Fruit fly (Drosophila melanogaster) whole organism, pupa: ENCODE data around the gene CG8677.

Source experiments
- CG13204 ChIP-seq: fragments of 200-800 bp; sonication (Bioruptor generic); optimal IDR thresholded peaks from 2 replicates; lab custom pipeline; 2018; ENCODE audit warnings: missing biosample characterization, mild to moderate bottlenecking, missing genetic modification characterization, moderate library complexity
- CG15710 ChIP-seq: fragments of 200-800 bp; sonication (Bioruptor generic); optimal IDR thresholded peaks from 2 replicates; lab custom pipeline; 2018; ENCODE audit warnings: missing biosample characterization, mild to moderate bottlenecking, missing genetic modification characterization, moderate library complexity
- CG17806 ChIP-seq: fragments of 200-800 bp; sonication (Bioruptor generic); optimal IDR thresholded peaks from 2 replicates; lab custom pipeline; 2018; ENCODE audit warnings: missing biosample characterization, mild to moderate bottlenecking, missing genetic modification characterization, moderate library complexity
- CG32121 ChIP-seq: fragments of 200-800 bp; sonication (Bioruptor generic); IDR thresholded peaks from 2 replicates; pipeline ENCODE4 v1.3.6; 2022; ENCODE audit warnings: missing biosample characterization, missing genetic modification characterization
- CG34367 ChIP-seq: fragments of 200-800 bp; sonication (Bioruptor generic); optimal IDR thresholded peaks from 2 replicates; lab custom pipeline; 2018; ENCODE audit warnings: missing biosample characterization, mild to moderate bottlenecking, missing genetic modification characterization
- CG8159 ChIP-seq: fragments of 200-800 bp; sonication (Bioruptor generic); optimal IDR thresholded peaks from 3 replicates; lab custom pipeline; 2018; ENCODE audit warnings: missing biosample characterization, mild to moderate bottlenecking, missing genetic modification characterization, moderate library complexity
- CG8301 ChIP-seq: fragments of 200-800 bp; sonication (Bioruptor generic); optimal IDR thresholded peaks from 2 replicates; lab custom pipeline; 2018; ENCODE audit warnings: missing biosample characterization, mild to moderate bottlenecking, missing genetic modification characterization
- CG9948 ChIP-seq: fragments of 200-800 bp; sonication (Bioruptor generic); optimal IDR thresholded peaks from 2 replicates; lab custom pipeline; 2018; ENCODE audit warnings: missing biosample characterization, mild to moderate bottlenecking, missing genetic modification characterization, moderate library complexity
- D1 ChIP-seq: fragments of 200-800 bp; sonication (Bioruptor generic); optimal IDR thresholded peaks from 2 replicates; lab custom pipeline; 2018; ENCODE audit warnings: missing biosample characterization, mild to moderate bottlenecking, missing genetic modification characterization, moderate library complexity
- EcR ChIP-seq: fragments of 200-800 bp; sonication (Bioruptor generic); optimal IDR thresholded peaks from 3 replicates; lab custom pipeline; 2019; ENCODE audit warnings: missing biosample characterization, missing genetic modification characterization, mild to moderate bottlenecking, moderate library complexity, missing genetic modification reagents
- Ets98B ChIP-seq: fragments of 200-800 bp; sonication (Bioruptor generic); IDR thresholded peaks from 2 replicates; pipeline ENCODE4 v1.3.6; 2022; ENCODE audit warnings: missing biosample characterization, missing genetic modification characterization
- Pif1A ChIP-seq: fragments of 200-800 bp; sonication (Bioruptor generic); optimal IDR thresholded peaks from 3 replicates; lab custom pipeline; 2016; ENCODE audit warnings: missing biosample characterization, missing genetic modification characterization
- Pif1B ChIP-seq: fragments of 200-800 bp; sonication (Bioruptor generic); optimal IDR thresholded peaks from 3 replicates; lab custom pipeline; 2016; ENCODE audit warnings: missing biosample characterization, missing genetic modification characterization
- Snoo ChIP-seq: fragments of 200-800 bp; sonication (Bioruptor generic); optimal IDR thresholded peaks from 3 replicates; lab custom pipeline; 2017; ENCODE audit warnings: missing biosample characterization, mild to moderate bottlenecking, missing genetic modification characterization, inconsistent platforms
- fd96Ca ChIP-seq: fragments of 200-800 bp; sonication (Bioruptor generic); IDR thresholded peaks from 3 replicates; pipeline ENCODE4 v1.3.6; 2022; ENCODE audit warnings: missing biosample characterization, missing genetic modification characterization
- gl ChIP-seq: fragments of 200-800 bp; sonication (Bioruptor generic); optimal IDR thresholded peaks from 2 replicates; lab custom pipeline; 2018; ENCODE audit warnings: missing biosample characterization, mild to moderate bottlenecking, missing genetic modification characterization
- rn ChIP-seq: fragments of 200-800 bp; sonication (Bioruptor generic); IDR thresholded peaks from 2 replicates; pipeline ENCODE4 v1.3.6; 2022; ENCODE audit warnings: missing biosample characterization, missing genetic modification characterization

CG8677 gene

dm6 chr2L:21260869-21261268, 39.8 kb downstream of the CG8677 start:
- TF ChIP-seq CG17806 (peak; percentile 37), CG9948 (tag; lab: Kevin White, UChicago) (peak; percentile 8), EcR (GFP tag; lab: Kevin White, UChicago) (no peak), D1 (peak; percentile 66), CG13204 (no peak), rn (GFP tag; lab: Robert Waterston, UW) (no peak), CG32121 (GFP tag; lab: Robert Waterston, UW) (peak; percentile 49; the same call in 1 of the 2 replicates), CG8301 (tag; lab: Kevin White, UChicago) (peak; percentile 29), Pif1A (GFP tag; lab: Kevin White, UChicago) (peak; percentile 13), CG15710 (no peak), CG8159 (tag; lab: Kevin White, UChicago) (no peak)

- TF ChIP-seq CG32121 (GFP tag; lab: Robert Waterston, UW) = peak; percentile 14; the same call in 1 of the 2 replicates
- no peak for TF ChIP-seq Snoo (tag; lab: Kevin White, UChicago)
Measured at dm6 chr2L:21262832-21263231, 41.7 kb downstream of the CG8677 start, which contains the start of gene CG8671. Gene CG8671 (plus strand): TSS chr2L:21262956.

DNA sequence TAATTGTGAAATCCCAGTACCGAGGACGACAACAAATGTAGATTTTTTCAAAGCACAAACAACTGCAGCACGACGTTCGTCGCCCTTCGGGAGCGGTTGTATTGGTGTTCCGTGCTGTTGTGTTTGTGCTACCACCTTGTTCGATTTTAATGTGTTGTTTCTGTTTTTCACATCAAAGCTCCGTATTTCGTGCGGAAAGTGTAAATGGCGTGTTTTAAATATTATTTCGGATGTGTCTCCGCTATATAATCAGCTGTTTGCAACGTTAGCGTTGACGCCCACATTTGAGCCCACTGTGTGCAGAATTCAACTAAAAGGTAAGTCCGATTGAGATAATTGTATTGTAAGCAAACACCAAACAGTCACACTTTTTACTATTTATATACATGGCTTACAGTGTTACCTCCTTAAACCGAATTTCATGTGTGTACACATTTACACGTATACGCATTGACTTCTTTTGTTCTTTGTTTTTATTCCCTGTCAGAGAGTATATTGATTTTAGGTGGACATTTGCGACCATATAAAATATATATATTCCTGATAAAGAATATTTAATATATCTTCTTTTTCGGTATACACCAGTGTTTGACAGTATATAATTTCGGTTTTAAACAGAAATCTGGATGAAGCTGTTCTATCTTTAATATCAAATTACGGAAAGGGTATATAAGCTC, 42.5 kb downstream of the CG8677 start:
- peak; percentile 25 for TF ChIP-seq CG8301 (tag; lab: Kevin White, UChicago)
- TF ChIP-seq Pif1B (GFP tag; lab: Kevin White, UChicago) = peak; percentile 63
- TF ChIP-seq Pif1A (GFP tag; lab: Kevin White, UChicago) = peak; percentile 18
- TF ChIP-seq CG17806 = peak; percentile 4
- TF ChIP-seq Ets98B (GFP tag; lab: Robert Waterston, UW) = no peak
- peak; percentile 36 for TF ChIP-seq CG9948 (tag; lab: Kevin White, UChicago)
- TF ChIP-seq D1 = no peak
- TF ChIP-seq, all 21 proteins: peak for 5

dm6 chr2L:21266277-21266676, 45.2 kb downstream of the CG8677 start:
- TF ChIP-seq Snoo (tag; lab: Kevin White, UChicago) = no peak
- no peak for TF ChIP-seq Pif1A (GFP tag; lab: Kevin White, UChicago)
- TF ChIP-seq gl (tag; lab: Kevin White, UChicago) = no peak
- TF ChIP-seq rn (GFP tag; lab: Robert Waterston, UW) = no peak
- TF ChIP-seq EcR (GFP tag; lab: Kevin White, UChicago) = no peak
- TF ChIP-seq CG34367 (tag; lab: Kevin White, UChicago) = no peak
- TF ChIP-seq CG15710 = no peak
- no peak for TF ChIP-seq CG32121 (GFP tag; lab: Robert Waterston, UW)
- no peak for TF ChIP-seq fd96Ca
- TF ChIP-seq, all 21 proteins: peak for 0

DNA sequence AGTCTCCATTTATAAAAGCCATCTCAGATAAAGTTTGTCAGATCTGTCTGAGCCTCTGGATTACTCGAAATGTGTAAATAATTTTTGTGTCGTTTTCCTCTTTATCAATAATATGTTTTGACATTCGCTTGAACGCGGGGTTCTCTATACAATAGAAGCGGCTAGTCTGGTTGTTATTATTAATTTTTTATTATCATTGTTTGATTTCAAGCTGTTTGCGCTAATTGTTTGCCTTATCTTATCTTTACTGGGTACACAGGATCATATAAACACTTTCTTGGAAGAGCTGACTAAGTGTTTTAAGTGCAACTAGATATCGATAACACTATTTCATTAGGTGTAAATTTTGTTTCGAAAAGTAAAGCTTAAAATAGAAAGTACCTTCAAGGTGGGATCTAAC, 47.0 kb downstream of the CG8677 start:
- TF ChIP-seq D1 (no peak), CG8301 (tag; lab: Kevin White, UChicago) (no peak)
